Worm (Caenorhabditis elegans) whole organism, L4 larva: ENCODE results near the gene F41E6.17.

ENCODE experiments used
- F44E2.7 ChIP-seq: fragments of 200-800 bp; sonication (Bioruptor generic); IDR thresholded peaks from 2 replicates; pipeline ENCODE4 v2.1.2; 2022; ENCODE audit warnings: missing genetic modification characterization, missing compliant biosample characterization
- Y105C5A.15 ChIP-seq: fragments of 200-800 bp; sonication (Bioruptor generic); IDR thresholded peaks from 2 replicates; pipeline ENCODE4 v1.3.6; 2022; ENCODE audit warnings: missing genetic modification characterization, missing compliant biosample characterization
- ZK337.2 ChIP-seq: fragments of 200-800 bp; sonication (Bioruptor generic); IDR thresholded peaks from 2 replicates; pipeline ENCODE4 v1.3.6; 2022; ENCODE audit warnings: missing genetic modification reagents, missing genetic modification characterization, missing compliant biosample characterization
- ama-1 ChIP-seq: fragments of 150-350 bp; optimal IDR thresholded peaks from 2 replicates; lab custom pipeline; 2014; ENCODE audit warnings: inconsistent platforms, mixed read lengths
- arid-1 ChIP-seq: fragments of 200-800 bp; sonication (Bioruptor generic); conservative IDR thresholded peaks from 2 replicates; pipeline ENCODE4 v1.3.6; 2022; ENCODE audit warnings: missing genetic modification reagents, missing genetic modification characterization, missing compliant biosample characterization
- ceh-28 ChIP-seq: fragments of 150-350 bp; optimal IDR thresholded peaks from 2 replicates; lab custom pipeline; 2014; ENCODE audit warnings: missing biosample characterization, missing genetic modification reagents, missing genetic modification characterization
- ceh-32 ChIP-seq: sonication (generic microtip); optimal IDR thresholded peaks from 2 replicates; lab custom pipeline; 2016; ENCODE audit warnings: mild to moderate bottlenecking, missing genetic modification characterization, missing compliant biosample characterization; ENCODE audit not compliant: poor library complexity
- ceh-44 ChIP-seq: fragments of 200-800 bp; sonication (Bioruptor generic); IDR thresholded peaks from 2 replicates; pipeline ENCODE4 v1.3.6; 2022; ENCODE audit warnings: missing genetic modification reagents, missing genetic modification characterization, missing compliant biosample characterization
- ceh-62 ChIP-seq: sonication (generic microtip); optimal IDR thresholded peaks from 2 replicates; lab custom pipeline; 2017; ENCODE audit warnings: missing biosample characterization, missing genetic modification characterization
- daf-16 ChIP-seq, 3 experiments: sonication (generic microtip); optimal IDR thresholded peaks; 2 replicates each; lab custom pipeline; 2016 to 2017; ENCODE audit warnings: missing genetic modification characterization in 3 of 3, missing genetic modification reagents in 3 of 3, mild to moderate bottlenecking in 2 of 3, missing compliant biosample characterization in 2 of 3, missing biosample characterization in 1 of 3, moderate library complexity in 1 of 3
- daf-19 ChIP-seq: fragments of 200-800 bp; sonication (Bioruptor generic); conservative IDR thresholded peaks from 2 replicates; pipeline ENCODE4 v1.3.6; 2022; ENCODE audit warnings: missing genetic modification characterization, missing compliant biosample characterization
- dmd-6 ChIP-seq: fragments of 200-800 bp; sonication (Bioruptor generic); IDR thresholded peaks from 2 replicates; pipeline ENCODE4 v1.3.6; 2022; ENCODE audit warnings: missing genetic modification reagents, missing genetic modification characterization, missing compliant biosample characterization
- dmd-8 ChIP-seq: fragments of 200-800 bp; sonication (Bioruptor generic); IDR thresholded peaks from 2 replicates; pipeline ENCODE4 v1.3.6; 2022; ENCODE audit warnings: missing genetic modification characterization, missing compliant biosample characterization
- dmd-9 ChIP-seq: fragments of 200-800 bp; sonication (Bioruptor generic); IDR thresholded peaks from 2 replicates; pipeline ENCODE4 v1.3.6; 2022; ENCODE audit warnings: missing genetic modification reagents, missing genetic modification characterization, missing compliant biosample characterization
- dve-1 ChIP-seq: sonication (generic microtip); optimal IDR thresholded peaks from 2 replicates; lab custom pipeline; 2017; ENCODE audit warnings: antibody characterized with exemption, mild to moderate bottlenecking, missing genetic modification characterization, missing compliant biosample characterization; ENCODE audit not compliant: insufficient read depth
- egl-27 ChIP-seq: sonication (generic microtip); optimal IDR thresholded peaks from 3 replicates; lab custom pipeline; 2017; ENCODE audit warnings: missing biosample characterization, missing genetic modification reagents, missing genetic modification characterization
- fos-1 ChIP-seq: fragments of 150-350 bp; optimal IDR thresholded peaks from 2 replicates; lab custom pipeline; 2014; ENCODE audit warnings: missing biosample characterization, missing genetic modification characterization
- gei-8 ChIP-seq: fragments of 200-800 bp; sonication (Bioruptor generic); optimal IDR thresholded peaks from 2 replicates; lab custom pipeline; 2018; ENCODE audit warnings: mild to moderate bottlenecking, missing genetic modification characterization, missing compliant biosample characterization
- hlh-11 ChIP-seq: fragments of 200-800 bp; sonication (Bioruptor generic); optimal IDR thresholded peaks from 2 replicates; lab custom pipeline; 2018; ENCODE audit warnings: mild to moderate bottlenecking, missing genetic modification characterization, missing compliant biosample characterization
- hmg-1.1 ChIP-seq: fragments of 200-800 bp; sonication (Bioruptor generic); IDR thresholded peaks from 2 replicates; pipeline ENCODE4 v1.3.6; 2022; ENCODE audit warnings: missing genetic modification reagents, missing genetic modification characterization, missing compliant biosample characterization
- lin-1 ChIP-seq: fragments of 200-800 bp; sonication (Bioruptor generic); IDR thresholded peaks from 2 replicates; pipeline ENCODE4 v1.3.6; 2022; ENCODE audit warnings: missing genetic modification reagents, missing genetic modification characterization, missing compliant biosample characterization
- lin-15B ChIP-seq: fragments of 150-350 bp; sonication (generic microtip); optimal IDR thresholded peaks from 3 replicates; lab custom pipeline; 2014; ENCODE audit warnings: missing biosample characterization, missing genetic modification characterization
- lin-29 ChIP-seq: fragments of 200-800 bp; sonication (Bioruptor generic); IDR thresholded peaks from 2 replicates; pipeline ENCODE4 v1.3.6; 2022; ENCODE audit warnings: missing genetic modification reagents, missing genetic modification characterization, missing compliant biosample characterization
- lin-38 ChIP-seq: fragments of 200-800 bp; sonication (Bioruptor generic); IDR thresholded peaks from 2 replicates; pipeline ENCODE4 v1.3.6; 2022; ENCODE audit warnings: missing genetic modification reagents, missing genetic modification characterization, missing compliant biosample characterization
- lir-3 ChIP-seq: sonication (generic microtip); optimal IDR thresholded peaks from 2 replicates; lab custom pipeline; 2016; ENCODE audit warnings: mild to moderate bottlenecking, missing genetic modification characterization, missing compliant biosample characterization
- lsy-2 ChIP-seq, 2 experiments: fragments of 150-350 bp in 1 of 2; sonication (generic microtip) in 1 of 2; optimal IDR thresholded peaks; 2 replicates each; lab custom pipeline; 2014 to 2017; ENCODE audit warnings: missing biosample characterization in 2 of 2, missing genetic modification characterization in 2 of 2
- madf-9 ChIP-seq: fragments of 200-800 bp; sonication (Bioruptor generic); conservative IDR thresholded peaks from 2 replicates; pipeline ENCODE4 v1.3.6; 2022; ENCODE audit warnings: missing genetic modification reagents, missing genetic modification characterization, missing compliant biosample characterization
- mep-1 ChIP-seq: fragments of 150-350 bp; sonication (generic microtip); optimal IDR thresholded peaks from 3 replicates; lab custom pipeline; 2014; ENCODE audit warnings: missing biosample characterization, missing genetic modification characterization
- mes-2 ChIP-seq: sonication (generic microtip); optimal IDR thresholded peaks from 2 replicates; lab custom pipeline; 2016; ENCODE audit warnings: missing genotype, mild to moderate bottlenecking, missing genetic modification characterization, missing compliant biosample characterization; ENCODE audit not compliant: poor library complexity, severe bottlenecking
- mxl-2 ChIP-seq: fragments of 200-800 bp; sonication (Bioruptor generic); conservative IDR thresholded peaks from 2 replicates; pipeline ENCODE4 v1.3.6; 2022; ENCODE audit warnings: missing genetic modification reagents, missing genetic modification characterization, missing compliant biosample characterization
- mxl-3 ChIP-seq: fragments of 200-800 bp; sonication (Bioruptor generic); optimal IDR thresholded peaks from 2 replicates; lab custom pipeline; 2018; ENCODE audit warnings: mild to moderate bottlenecking, missing genetic modification characterization, missing compliant biosample characterization
- nhr-11 ChIP-seq: fragments of 150-350 bp; optimal IDR thresholded peaks from 2 replicates; lab custom pipeline; 2014; ENCODE audit warnings: missing biosample characterization, missing genetic modification characterization
- nhr-28 ChIP-seq: fragments of 150-350 bp; optimal IDR thresholded peaks from 2 replicates; lab custom pipeline; 2014; ENCODE audit warnings: missing biosample characterization, missing genetic modification characterization
- nhr-48 ChIP-seq: sonication (generic microtip); optimal IDR thresholded peaks from 2 replicates; lab custom pipeline; 2016; ENCODE audit warnings: mild to moderate bottlenecking, missing genetic modification characterization, missing compliant biosample characterization
- nhr-77 ChIP-seq: fragments of 150-350 bp; optimal IDR thresholded peaks from 2 replicates; lab custom pipeline; 2014; ENCODE audit warnings: missing biosample characterization, missing genetic modification characterization
- pha-4 ChIP-seq, 2 experiments: fragments of 150-350 bp in 1 of 2; fragments of 200-800 bp in 1 of 2; sonication (Bioruptor generic) in 1 of 2; IDR thresholded peaks in 1 of 2; optimal IDR thresholded peaks in 1 of 2; 2 replicates each; pipeline versions ENCODE4 v1.3.6 to Lab custom; 2014 to 2022; ENCODE audit warnings: missing genetic modification characterization in 2 of 2, missing genetic modification reagents in 2 of 2, missing biosample characterization in 1 of 2, missing compliant biosample characterization in 1 of 2
- pqm-1 ChIP-seq: sonication (generic microtip); optimal IDR thresholded peaks from 2 replicates; lab custom pipeline; 2017; ENCODE audit warnings: missing biosample characterization, missing genetic modification characterization
- rbr-2 ChIP-seq: sonication (generic microtip); optimal IDR thresholded peaks from 2 replicates; lab custom pipeline; 2016; ENCODE audit warnings: missing genotype, missing genetic modification characterization, missing compliant biosample characterization
- sdz-12 ChIP-seq: fragments of 200-800 bp; sonication (Bioruptor generic); optimal IDR thresholded peaks from 2 replicates; lab custom pipeline; 2018; ENCODE audit warnings: mild to moderate bottlenecking, missing genetic modification characterization, missing compliant biosample characterization
- set-16 ChIP-seq: fragments of 200-800 bp; sonication (Bioruptor generic); IDR thresholded peaks from 2 replicates; pipeline ENCODE4 v1.3.6; 2022; ENCODE audit warnings: missing genetic modification reagents, missing genetic modification characterization, missing compliant biosample characterization
- snpc-1.2 ChIP-seq: fragments of 200-800 bp; sonication (Bioruptor generic); IDR thresholded peaks from 2 replicates; pipeline ENCODE4 v1.3.6; 2022; ENCODE audit warnings: missing genetic modification reagents, missing genetic modification characterization, missing compliant biosample characterization
- tra-1 ChIP-seq: fragments of 200-800 bp; sonication (Bioruptor generic); IDR thresholded peaks from 2 replicates; pipeline ENCODE4 v1.3.6; 2022; ENCODE audit warnings: missing genetic modification reagents, missing genetic modification characterization, missing compliant biosample characterization
- unc-62 ChIP-seq, 3 experiments: fragments of 150-350 bp in 1 of 3; sonication (generic microtip); optimal IDR thresholded peaks in 2 of 3; peaks in 1 of 3; 1 replicate in 1 of 3; 2 replicates in 2 of 3; lab custom pipeline; 2014 to 2017; ENCODE audit warnings: missing biosample characterization in 3 of 3, missing genetic modification characterization in 3 of 3, missing genetic modification reagents in 3 of 3, missing genotype in 1 of 3
- vab-7 ChIP-seq: fragments of 200-800 bp; sonication (Bioruptor generic); IDR thresholded peaks from 2 replicates; pipeline ENCODE4 v1.3.6; 2022; ENCODE audit warnings: missing genetic modification reagents, missing genetic modification characterization, missing compliant biosample characterization
- zfp-3 ChIP-seq: fragments of 200-800 bp; sonication (Bioruptor generic); conservative IDR thresholded peaks from 2 replicates; pipeline ENCODE4 v1.3.6; 2022; ENCODE audit warnings: missing genetic modification reagents, missing genetic modification characterization, missing compliant biosample characterization
- ztf-11 ChIP-seq: fragments of 150-350 bp; optimal IDR thresholded peaks from 2 replicates; lab custom pipeline; 2014; ENCODE audit warnings: missing biosample characterization, missing genetic modification characterization
- ztf-7 ChIP-seq: fragments of 150-350 bp; optimal IDR thresholded peaks from 2 replicates; lab custom pipeline; 2014; ENCODE audit warnings: missing biosample characterization, missing genetic modification characterization

F41E6.17 gene

ce11 chrV:8643093-8643492, 19.2 kb downstream of the F41E6.17 start, which contains the start of gene asp-13 (continued):
- TF ChIP-seq sdz-12 (GFP tag; lab: Kevin White, UChicago) (no peak), lin-38 (GFP tag; lab: Robert Waterston, UW) (no peak), vab-7 (GFP tag; lab: Robert Waterston, UW) (no peak), ceh-32 (no peak), hmg-1.1 (GFP tag; lab: Robert Waterston, UW) (no peak), rbr-2 (no peak), pha-4 (GFP tag; IDR thresholded peaks at IDR 0.05; lab: Robert Waterston, UW) (no peak), pha-4 (tag; optimal IDR thresholded peaks at IDR 0.05; lab: Kevin White, UChicago) (no peak), mep-1 (tag; lab: Kevin White, UChicago) (no peak), nhr-28 (tag; lab: Kevin White, UChicago) (peak; percentile 15), pqm-1 (peak; percentile 37), unc-62 (GFP tag; optimal IDR thresholded peaks at IDR 0.05 in 1 of 2; lab: Kevin White, UChicago) (peak in 1 of 2 experiments; percentile 30), unc-62 (tag; optimal IDR thresholded peaks at IDR 0.05; lab: Kevin White, UChicago) (no peak), madf-9 (GFP tag; lab: Robert Waterston, UW) (no peak), daf-19 (GFP tag; lab: Robert Waterston, UW) (no peak)

ce11 chrV:8648251-8648650, 24.4 kb downstream of the F41E6.17 start:
- peak; percentile 73 for TF ChIP-seq nhr-77 (tag; lab: Kevin White, UChicago)
- peak; percentile 98 for TF ChIP-seq pqm-1
- no peak for TF ChIP-seq mxl-2 (GFP tag; lab: Robert Waterston, UW)
- no peak for TF ChIP-seq ama-1
- peak; percentile 82 for TF ChIP-seq dve-1 (tag; lab: Kevin White, UChicago)
- peak; percentile 90 for TF ChIP-seq dmd-6 (GFP tag; lab: Robert Waterston, UW)
- TF ChIP-seq hmg-1.1 (GFP tag; lab: Robert Waterston, UW) = no peak
- no peak for TF ChIP-seq ceh-62 (tag; lab: Kevin White, UChicago)
- TF ChIP-seq snpc-1.2 = no peak
- no peak for TF ChIP-seq dmd-8 (GFP tag; lab: Robert Waterston, UW)
- TF ChIP-seq fos-1 = no peak
- no peak for TF ChIP-seq mes-2 (tag; lab: Kevin White, UChicago)
- TF ChIP-seq nhr-48 (tag; lab: Kevin White, UChicago) = peak; percentile 52
- no peak for TF ChIP-seq F44E2.7 (GFP tag; lab: Robert Waterston, UW)
- TF ChIP-seq zfp-3 (GFP tag; lab: Robert Waterston, UW) = no peak
- no peak for TF ChIP-seq set-16 (GFP tag; lab: Robert Waterston, UW)
- TF ChIP-seq gei-8 (GFP tag; lab: Kevin White, UChicago) = no peak
- no peak for TF ChIP-seq sdz-12 (GFP tag; lab: Kevin White, UChicago)
- peak; percentile 91 for TF ChIP-seq nhr-28 (tag; lab: Kevin White, UChicago)
- TF ChIP-seq lir-3 (tag; lab: Kevin White, UChicago) = no peak
- no peak for TF ChIP-seq lin-29
- TF ChIP-seq lin-15B = no peak
- TF ChIP-seq nhr-11 (tag; lab: Kevin White, UChicago) = no peak
- TF ChIP-seq Y105C5A.15 (GFP tag; lab: Robert Waterston, UW) = no peak
- TF ChIP-seq lin-1 (GFP tag; lab: Robert Waterston, UW) = peak; percentile 75
- TF ChIP-seq pha-4 (GFP tag; IDR thresholded peaks at IDR 0.05; lab: Robert Waterston, UW) = no peak
- no peak for TF ChIP-seq pha-4 (tag; optimal IDR thresholded peaks at IDR 0.05; lab: Kevin White, UChicago)
- no peak for TF ChIP-seq ztf-7 (tag; lab: Kevin White, UChicago)
- TF ChIP-seq mxl-3 = peak; percentile 13
- TF ChIP-seq tra-1 = 0 out of 2 replicates have a peak, but pooled peaks have one; percentile 63
- TF ChIP-seq ceh-44 (GFP tag; lab: Robert Waterston, UW) = no peak
- TF ChIP-seq lsy-2 (tag; optimal IDR thresholded peaks at IDR 0.05; lab: Kevin White, UChicago) = no peak
- no peak for TF ChIP-seq ZK337.2 (GFP tag; lab: Robert Waterston, UW)
- no peak for TF ChIP-seq ztf-11 (tag; lab: Kevin White, UChicago)
- no peak for TF ChIP-seq arid-1 (GFP tag; lab: Robert Waterston, UW)
- TF ChIP-seq ceh-28 (tag; lab: Kevin White, UChicago) = no peak
- no peak for TF ChIP-seq daf-16 (GFP tag; optimal IDR thresholded peaks at IDR 0.05; lab: Kevin White, UChicago)
- peak; percentile 94 for TF ChIP-seq daf-16 (tag; optimal IDR thresholded peaks at IDR 0.05; lab: Kevin White, UChicago)
- TF ChIP-seq dmd-9 (GFP tag; lab: Robert Waterston, UW) = no peak
- TF ChIP-seq egl-27 (tag; lab: Kevin White, UChicago) = no peak
- peak; percentile 90 for TF ChIP-seq hlh-11 (tag; lab: Kevin White, UChicago)
